Fruit fly (Drosophila melanogaster) whole organism, embryonic: ENCODE data around the gene Hexo2.

Experiments
- Adf1 ChIP-seq: fragments of 200-800 bp; sonication (Bioruptor generic); IDR thresholded peaks from 2 replicates; pipeline ENCODE4 v1.3.6; 2022; ENCODE audit warnings: missing biosample characterization, missing genetic modification characterization
- CG10431 ChIP-seq: fragments of 200-800 bp; sonication (Bioruptor generic); optimal IDR thresholded peaks from 3 replicates; lab custom pipeline; 2018; ENCODE audit warnings: missing biosample characterization, mild to moderate bottlenecking, missing genetic modification characterization
- CG14710 ChIP-seq: fragments of 200-800 bp; sonication (Bioruptor generic); optimal IDR thresholded peaks from 3 replicates; lab custom pipeline; 2019; ENCODE audit warnings: missing biosample characterization, mild to moderate bottlenecking, missing genetic modification characterization, moderate library complexity
- CG15514 ChIP-seq: fragments of 200-800 bp; sonication (Bioruptor generic); optimal IDR thresholded peaks from 3 replicates; lab custom pipeline; 2017; ENCODE audit warnings: missing biosample characterization, missing genetic modification characterization, mild to moderate bottlenecking, moderate library complexity, missing genetic modification reagents
- CG17328 ChIP-seq: fragments of 200-800 bp; sonication (Bioruptor generic); IDR thresholded peaks from 2 replicates; pipeline ENCODE4 v1.3.6; 2022; ENCODE audit warnings: missing biosample characterization, missing genetic modification characterization
- CG17829 ChIP-seq: fragments of 200-800 bp; optimal IDR thresholded peaks from 2 replicates; lab custom pipeline; 2019; ENCODE audit warnings: missing biosample characterization, mild to moderate bottlenecking, missing genetic modification characterization, moderate library complexity
- CG2116 ChIP-seq: fragments of 200-800 bp; sonication (Bioruptor generic); optimal IDR thresholded peaks from 3 replicates; lab custom pipeline; 2018; ENCODE audit warnings: missing biosample characterization, mild to moderate bottlenecking, missing genetic modification characterization
- CG2712 ChIP-seq: fragments of 200-800 bp; optimal IDR thresholded peaks from 3 replicates; lab custom pipeline; 2019; ENCODE audit warnings: missing biosample characterization, mild to moderate bottlenecking, missing genetic modification characterization, moderate library complexity
- CG33213 ChIP-seq: fragments of 200-800 bp; sonication (Bioruptor generic); optimal IDR thresholded peaks from 3 replicates; lab custom pipeline; 2016; ENCODE audit warnings: missing biosample characterization, missing genetic modification characterization
- CG34224 ChIP-seq: fragments of 200-800 bp; sonication (Bioruptor generic); IDR thresholded peaks from 3 replicates; pipeline ENCODE4 v1.3.6; 2022; ENCODE audit warnings: missing biosample characterization, missing genetic modification characterization; ENCODE audit not compliant: partially characterized antibody
- CG34422 ChIP-seq: fragments of 200-800 bp; sonication (Bioruptor generic); IDR thresholded peaks from 3 replicates; pipeline ENCODE4 v1.3.6; 2022; ENCODE audit warnings: missing biosample characterization, missing genetic modification characterization
- CG4328 ChIP-seq: fragments of 200-800 bp; sonication (Bioruptor generic); optimal IDR thresholded peaks from 3 replicates; lab custom pipeline; 2017; ENCODE audit warnings: missing biosample characterization, missing genetic modification reagents, missing genetic modification characterization
- CG4617 ChIP-seq: fragments of 200-800 bp; sonication (Bioruptor generic); optimal IDR thresholded peaks from 3 replicates; lab custom pipeline; 2016; ENCODE audit warnings: missing biosample characterization, missing genetic modification characterization, borderline replicate concordance
- CG4730 ChIP-seq: fragments of 200-800 bp; sonication (Bioruptor generic); IDR thresholded peaks from 2 replicates; pipeline ENCODE4 v1.3.6; 2022; ENCODE audit warnings: missing biosample characterization, missing genetic modification characterization
- Chrac-16 ChIP-seq: fragments of 200-800 bp; sonication (Bioruptor generic); optimal IDR thresholded peaks from 3 replicates; lab custom pipeline; 2016; ENCODE audit warnings: missing biosample characterization, missing genetic modification characterization
- CoRest ChIP-seq: fragments of 200-800 bp; sonication (Bioruptor generic); optimal IDR thresholded peaks from 3 replicates; lab custom pipeline; 2018; ENCODE audit warnings: missing biosample characterization, mild to moderate bottlenecking, missing genetic modification characterization, moderate library complexity
- Doc3 ChIP-seq: fragments of 200-800 bp; sonication (Bioruptor generic); IDR thresholded peaks from 3 replicates; pipeline ENCODE4 v1.3.6; 2022; ENCODE audit warnings: missing biosample characterization, missing genetic modification characterization; ENCODE audit not compliant: partially characterized antibody
- Dref ChIP-seq: fragments of 200-800 bp; sonication (Bioruptor generic); IDR thresholded peaks from 2 replicates; pipeline ENCODE4 v1.3.6; 2022; ENCODE audit warnings: missing biosample characterization, missing genetic modification characterization
- E2f2 ChIP-seq: fragments of 200-800 bp; sonication (Bioruptor generic); IDR thresholded peaks from 2 replicates; pipeline ENCODE4 v1.3.6; 2022; ENCODE audit warnings: missing biosample characterization, missing genetic modification characterization
- Ets97D ChIP-seq: fragments of 200-800 bp; sonication (Bioruptor generic); optimal IDR thresholded peaks from 3 replicates; lab custom pipeline; 2016; ENCODE audit warnings: missing biosample characterization, missing genetic modification characterization
- H15 ChIP-seq: fragments of 200-800 bp; sonication (Bioruptor generic); IDR thresholded peaks from 3 replicates; pipeline ENCODE4 v1.3.6; 2022; ENCODE audit warnings: missing biosample characterization, missing genetic modification characterization
- HLH4C ChIP-seq: fragments of 200-800 bp; sonication (Bioruptor generic); IDR thresholded peaks from 3 replicates; pipeline ENCODE4 v1.3.6; 2022; ENCODE audit warnings: missing biosample characterization, missing genetic modification characterization; ENCODE audit not compliant: partially characterized antibody
- MBD-R2 ChIP-seq: fragments of 200-800 bp; sonication (Bioruptor generic); IDR thresholded peaks from 2 replicates; pipeline ENCODE4 v1.3.6; 2022; ENCODE audit warnings: missing biosample characterization, missing genetic modification characterization
- Oaz ChIP-seq: fragments of 200-800 bp; sonication (Bioruptor generic); IDR thresholded peaks from 2 replicates; pipeline ENCODE4 v1.3.6; 2022; ENCODE audit warnings: missing biosample characterization, missing genetic modification characterization
- PHDP ChIP-seq: fragments of 200-800 bp; sonication (Bioruptor generic); optimal IDR thresholded peaks from 3 replicates; lab custom pipeline; 2018; ENCODE audit warnings: missing biosample characterization, mild to moderate bottlenecking, missing genetic modification characterization, moderate library complexity
- Scr ChIP-seq: fragments of 200-800 bp; sonication (Bioruptor generic); IDR thresholded peaks from 2 replicates; pipeline ENCODE4 v1.3.6; 2022; ENCODE audit warnings: missing biosample characterization, missing genetic modification characterization; ENCODE audit not compliant: partially characterized antibody
- Side ChIP-seq: fragments of 200-800 bp; sonication (Bioruptor generic); optimal IDR thresholded peaks from 2 replicates; lab custom pipeline; 2016; ENCODE audit warnings: missing biosample characterization, missing genetic modification characterization
- Sry-δ ChIP-seq: fragments of 200-800 bp; sonication (Bioruptor generic); optimal IDR thresholded peaks from 2 replicates; lab custom pipeline; 2016; ENCODE audit warnings: missing biosample characterization, missing genetic modification characterization
- bcd ChIP-seq: fragments of 200-800 bp; sonication (Bioruptor generic); optimal IDR thresholded peaks from 2 replicates; lab custom pipeline; 2017; ENCODE audit warnings: missing biosample characterization, mild to moderate bottlenecking, missing genetic modification characterization
- chif ChIP-seq, 2 experiments: fragments of 200-800 bp; sonication (Bioruptor generic); optimal IDR thresholded peaks; 3 replicates each; lab custom pipeline; 2016; ENCODE audit warnings: missing biosample characterization in 2 of 2, missing genetic modification characterization in 2 of 2
- cwo ChIP-seq: fragments of 200-800 bp; sonication (Bioruptor generic); optimal IDR thresholded peaks from 3 replicates; lab custom pipeline; 2017; ENCODE audit warnings: missing biosample characterization, missing genetic modification characterization, mild to moderate bottlenecking, moderate library complexity, missing genetic modification reagents
- danr ChIP-seq: fragments of 200-800 bp; sonication (Bioruptor generic); IDR thresholded peaks from 2 replicates; pipeline ENCODE4 v1.3.6; 2022; ENCODE audit warnings: missing biosample characterization, missing genetic modification characterization
- eve ChIP-seq, 2 experiments: fragments of >200 bp; optimal IDR thresholded peaks; 2 replicates each; lab custom pipeline; 2017; ENCODE audit warnings: missing biosample characterization in 2 of 2, missing genetic modification characterization in 2 of 2
- exex ChIP-seq: fragments of 200-800 bp; sonication (Bioruptor generic); optimal IDR thresholded peaks from 4 replicates; lab custom pipeline; 2018; ENCODE audit warnings: missing biosample characterization, mild to moderate bottlenecking, missing genetic modification characterization, moderate library complexity
- grau ChIP-seq: fragments of 200-800 bp; optimal IDR thresholded peaks from 3 replicates; lab custom pipeline; 2019; ENCODE audit warnings: missing biosample characterization, mild to moderate bottlenecking, missing genetic modification characterization, moderate library complexity
- lola ChIP-seq, 3 experiments: fragments of >200 bp in 2 of 3; fragments of 200-800 bp in 1 of 3; sonication (Bioruptor generic) in 1 of 3; optimal IDR thresholded peaks; 2 replicates each; lab custom pipeline; 2017 to 2019; ENCODE audit warnings: missing biosample characterization in 3 of 3, missing genetic modification characterization in 3 of 3, mild to moderate bottlenecking in 1 of 3, moderate library complexity in 1 of 3
- nmo ChIP-seq: fragments of 200-800 bp; sonication (Bioruptor generic); optimal IDR thresholded peaks from 2 replicates; lab custom pipeline; 2018; ENCODE audit warnings: missing biosample characterization, mild to moderate bottlenecking, missing genetic modification characterization, moderate library complexity
- pb ChIP-seq: fragments of 200-800 bp; sonication (Bioruptor generic); optimal IDR thresholded peaks from 3 replicates; lab custom pipeline; 2016; ENCODE audit warnings: missing biosample characterization, missing genetic modification characterization
- pho ChIP-seq: fragments of 200-800 bp; sonication (Bioruptor generic); optimal IDR thresholded peaks from 2 replicates; lab custom pipeline; 2016; ENCODE audit warnings: missing biosample characterization, missing genetic modification characterization
- pros ChIP-seq: fragments of 200-800 bp; sonication (Bioruptor generic); optimal IDR thresholded peaks from 3 replicates; lab custom pipeline; 2019; ENCODE audit warnings: missing biosample characterization, mild to moderate bottlenecking, missing genetic modification characterization, moderate library complexity
- rib ChIP-seq: fragments of 200-800 bp; sonication (Bioruptor generic); IDR thresholded peaks from 2 replicates; pipeline ENCODE4 v1.3.6; 2022; ENCODE audit warnings: missing biosample characterization, missing genetic modification characterization
- ro ChIP-seq: fragments of 200-800 bp; sonication (Bioruptor generic); IDR thresholded peaks from 2 replicates; pipeline ENCODE4 v1.3.6; 2022; ENCODE audit warnings: missing biosample characterization, missing genetic modification characterization
- sc ChIP-seq, 3 experiments: fragments of >200 bp in 2 of 3; fragments of 200-800 bp in 1 of 3; sonication (Bioruptor generic) in 1 of 3; optimal IDR thresholded peaks; 2 replicates in 2 of 3; 3 replicates in 1 of 3; lab custom pipeline; 2017; ENCODE audit warnings: mild to moderate bottlenecking in 1 of 3, missing biosample characterization in 1 of 3, missing genetic modification characterization in 1 of 3, missing genetic modification reagents in 1 of 3
- seq ChIP-seq: fragments of 200-800 bp; sonication (Bioruptor generic); IDR thresholded peaks from 2 replicates; pipeline ENCODE4 v1.3.6; 2022; ENCODE audit warnings: missing biosample characterization, missing genetic modification characterization
- sna ChIP-seq: fragments of 200-800 bp; sonication (Bioruptor generic); IDR thresholded peaks from 2 replicates; pipeline ENCODE4 v1.3.6; 2022; ENCODE audit warnings: missing biosample characterization, missing genetic modification characterization; ENCODE audit not compliant: partially characterized antibody
- stwl ChIP-seq: fragments of 200-800 bp; sonication (Bioruptor generic); optimal IDR thresholded peaks from 3 replicates; lab custom pipeline; 2018; ENCODE audit warnings: missing biosample characterization, mild to moderate bottlenecking, missing genetic modification characterization, moderate library complexity
- tap ChIP-seq: fragments of 200-800 bp; optimal IDR thresholded peaks from 3 replicates; lab custom pipeline; 2019; ENCODE audit warnings: missing biosample characterization, mild to moderate bottlenecking, missing genetic modification characterization, moderate library complexity
- toy ChIP-seq: fragments of 200-800 bp; sonication (Bioruptor generic); IDR thresholded peaks from 2 replicates; pipeline ENCODE4 v1.3.6; 2022; ENCODE audit warnings: missing biosample characterization, missing genetic modification characterization
- unc-4 ChIP-seq: fragments of 200-800 bp; sonication (Bioruptor generic); IDR thresholded peaks from 2 replicates; pipeline ENCODE4 v1.3.6; 2022; ENCODE audit warnings: missing biosample characterization, missing genetic modification characterization; ENCODE audit not compliant: partially characterized antibody

Hexo2 gene

dm6 chrX:8720213-8720612, 10.8 kb downstream of the Hexo2 start, which contains the start of gene CG1789 (continued):
- peak; percentile 5 for TF ChIP-seq CG33213 (GFP tag; lab: Kevin White, UChicago)
- TF ChIP-seq grau (tag; lab: Kevin White, UChicago) = peak; percentile 30
- TF ChIP-seq CG4730 (GFP tag; lab: Robert Waterston, UW) = no peak
- peak; percentile 84; the same call in 2 of the 3 replicates for TF ChIP-seq HLH4C (GFP tag; lab: Robert Waterston, UW)
- no peak for TF ChIP-seq H15 (GFP tag; lab: Robert Waterston, UW)
- peak; percentile 95 for TF ChIP-seq CG34224 (GFP tag; lab: Robert Waterston, UW)
- no peak for TF ChIP-seq tap (tag; lab: Kevin White, UChicago)
- TF ChIP-seq CG4328 (GFP tag; lab: Kevin White, UChicago) = no peak
- TF ChIP-seq Sry-δ = peak; percentile 96
- peak; percentile 64 for TF ChIP-seq Dref
- no peak for TF ChIP-seq CG17328 (GFP tag; lab: Robert Waterston, UW)
- peak; percentile 44 for TF ChIP-seq stwl (tag; lab: Kevin White, UChicago)
- TF ChIP-seq exex (tag; lab: Kevin White, UChicago) = no peak
- TF ChIP-seq sna (GFP tag; lab: Robert Waterston, UW) = peak; percentile 92
- TF ChIP-seq Ets97D (GFP tag; lab: Kevin White, UChicago) = peak; percentile 37
- peak; percentile 46 for TF ChIP-seq CG15514 (GFP tag; lab: Kevin White, UChicago)
- no peak for TF ChIP-seq bcd (GFP tag; lab: Kevin White, UChicago)
- peak; percentile 26 for TF ChIP-seq CG2712 (tag; lab: Kevin White, UChicago)
- TF ChIP-seq nmo (GFP tag; lab: Kevin White, UChicago) = peak; percentile 46
- TF ChIP-seq pho (GFP tag; lab: Kevin White, UChicago) = peak; percentile 38
- peak; percentile 77 for TF ChIP-seq E2f2 (GFP tag; lab: Robert Waterston, UW)
- no peak for TF ChIP-seq Chrac-16 (GFP tag; lab: Kevin White, UChicago)
- 0 out of 2 replicates have a peak, but pooled peaks have one; percentile 11 for TF ChIP-seq seq (GFP tag; lab: Robert Waterston, UW)
- TF ChIP-seq Scr (GFP tag; lab: Robert Waterston, UW) = peak; percentile 94
- TF ChIP-seq pros (GFP tag; lab: Kevin White, UChicago) = no peak
- no peak for TF ChIP-seq danr (GFP tag; lab: Robert Waterston, UW)
- peak; percentile 15; the same call in 1 of the 2 replicates for TF ChIP-seq Adf1 (GFP tag; lab: Robert Waterston, UW)
- no peak for TF ChIP-seq CG4617 (GFP tag; lab: Kevin White, UChicago)
- TF ChIP-seq CoRest = peak; percentile 33
- no peak for TF ChIP-seq Oaz (GFP tag; lab: Robert Waterston, UW)
- no peak for TF ChIP-seq ro (GFP tag; lab: Robert Waterston, UW)
- TF ChIP-seq rib (GFP tag; lab: Robert Waterston, UW) = 0 out of 2 replicates have a peak, but pooled peaks have one; percentile 40
- TF ChIP-seq CG34422 (GFP tag; lab: Robert Waterston, UW) = no peak
- peak in 1 of 3 experiments; percentile 20 for TF ChIP-seq lola (GFP tag; optimal IDR thresholded peaks at IDR 0.05; lab: Kevin White, UChicago)
- peak; percentile 13 for TF ChIP-seq CG17829 (tag; lab: Kevin White, UChicago)
- no peak for TF ChIP-seq sc (optimal IDR thresholded peaks at IDR 0.05; lab: Kevin White, UChicago)
- TF ChIP-seq sc (GFP tag; optimal IDR thresholded peaks at IDR 0.05; lab: Kevin White, UChicago) = no peak
- peak; percentile 94 for TF ChIP-seq unc-4 (GFP tag; lab: Robert Waterston, UW)
- no peak for TF ChIP-seq toy (GFP tag; lab: Robert Waterston, UW)
- no peak for TF ChIP-seq CG10431 (GFP tag; lab: Kevin White, UChicago)
- TF ChIP-seq CG2116 (GFP tag; lab: Kevin White, UChicago) = peak; percentile 75
- TF ChIP-seq eve (GFP tag; optimal IDR thresholded peaks at IDR 0.05; lab: Kevin White, UChicago) = no peak
- TF ChIP-seq PHDP (tag; lab: Kevin White, UChicago) = peak; percentile 3
- TF ChIP-seq Doc3 (GFP tag; lab: Robert Waterston, UW) = peak; percentile 94
- TF ChIP-seq Side (GFP tag; lab: Kevin White, UChicago) = peak; percentile 53
- peak; percentile 75 for TF ChIP-seq MBD-R2 (GFP tag; lab: Robert Waterston, UW)
- peak; percentile 66 for TF ChIP-seq cwo (GFP tag; lab: Kevin White, UChicago)
- peak; percentile 43 for TF ChIP-seq CG14710 (tag; lab: Kevin White, UChicago)
- no peak for TF ChIP-seq chif (GFP tag; optimal IDR thresholded peaks at IDR 0.05; lab: Kevin White, UChicago)
- peak; percentile 10 for TF ChIP-seq pb
